Fruit fly (Drosophila melanogaster) S2 (cell line): ENCODE measurements around the gene CG31922.

Experiments used
- CG8478 ChIP-seq: fragments of >200 bp; optimal IDR thresholded peaks from 2 replicates; lab custom pipeline; 2018
- CTCF ChIP-seq, 2 experiments: fragments of >200 bp; optimal IDR thresholded peaks; 2 replicates each; lab custom pipeline; 2018

DNA sequence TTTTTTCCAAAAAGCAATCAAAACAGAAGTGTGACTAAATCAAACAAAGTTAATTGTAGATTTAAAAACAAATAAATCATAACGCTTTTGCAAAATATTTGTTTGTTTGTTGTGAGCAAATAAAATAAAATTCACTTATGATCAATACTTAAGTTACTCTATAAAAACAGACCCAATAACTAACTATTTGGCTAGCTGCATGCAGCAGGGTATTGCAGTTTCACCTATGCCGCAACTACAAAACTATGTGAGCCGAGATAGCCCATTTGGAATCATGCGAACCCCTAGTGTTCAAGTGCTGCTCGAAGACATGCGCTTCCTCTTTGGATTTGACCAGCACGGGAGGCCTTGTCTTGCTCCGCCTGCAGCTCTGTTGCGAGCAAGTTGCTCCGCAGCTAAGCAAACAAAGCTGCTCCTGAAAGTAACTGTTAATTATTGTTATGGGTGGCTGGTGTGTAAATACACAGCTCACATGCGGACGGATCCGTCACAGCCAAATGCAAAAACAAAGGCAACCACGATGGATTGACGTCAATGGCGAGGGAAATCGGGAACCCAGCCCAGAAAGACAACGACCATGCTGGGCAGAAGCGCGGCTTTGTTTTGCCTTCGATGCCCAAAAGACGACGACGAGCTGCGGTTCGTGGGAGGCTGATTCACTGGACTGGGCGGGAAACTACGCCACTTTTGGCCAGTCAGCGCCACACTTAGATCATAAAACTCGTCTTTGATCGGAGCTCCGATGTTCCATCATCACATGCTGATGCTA lies 47.9 kb upstream of the CG31922 start:
- no peak for TF ChIP-seq CG8478 (lab: Kevin White, UChicago)
- no peak for TF ChIP-seq CTCF (optimal IDR thresholded peaks at IDR 0.05; lab: Kevin White, UChicago)
